Worm (Caenorhabditis elegans) whole organism, L4 larva: ENCODE results near the gene C29E4.11.
A peak's percentile ranks its signal among the peaks of the same experiment; 100 is the strongest.

Experiments used
- D1046.2 ChIP-seq: fragments of 200-800 bp; sonication (Bioruptor generic); IDR thresholded peaks from 2 replicates; pipeline ENCODE4 v1.3.6; 2022; ENCODE audit warnings: missing genetic modification characterization, missing compliant biosample characterization
- F10B5.3 ChIP-seq: sonication (generic microtip); optimal IDR thresholded peaks from 2 replicates; lab custom pipeline; 2016; ENCODE audit warnings: mild to moderate bottlenecking, missing genetic modification characterization, missing compliant biosample characterization
- F44E2.7 ChIP-seq: fragments of 200-800 bp; sonication (Bioruptor generic); IDR thresholded peaks from 2 replicates; pipeline ENCODE4 v2.1.2; 2022; ENCODE audit warnings: missing genetic modification characterization, missing compliant biosample characterization
- Y105C5A.15 ChIP-seq: fragments of 200-800 bp; sonication (Bioruptor generic); IDR thresholded peaks from 2 replicates; pipeline ENCODE4 v1.3.6; 2022; ENCODE audit warnings: missing genetic modification characterization, missing compliant biosample characterization
- Y48G9A.11 ChIP-seq: fragments of 200-800 bp; sonication (Bioruptor generic); IDR thresholded peaks from 2 replicates; pipeline ENCODE4 v1.3.6; 2022; ENCODE audit warnings: missing genetic modification reagents, missing genetic modification characterization, missing compliant biosample characterization
- Y75B8A.6 ChIP-seq: fragments of 200-800 bp; sonication (Bioruptor generic); IDR thresholded peaks from 2 replicates; pipeline ENCODE4 v1.3.6; 2022; ENCODE audit warnings: missing genetic modification reagents, missing genetic modification characterization, missing compliant biosample characterization
- ZK337.2 ChIP-seq: fragments of 200-800 bp; sonication (Bioruptor generic); IDR thresholded peaks from 2 replicates; pipeline ENCODE4 v1.3.6; 2022; ENCODE audit warnings: missing genetic modification reagents, missing genetic modification characterization, missing compliant biosample characterization
- ZK546.5 ChIP-seq, 2 experiments: sonication (generic microtip); optimal IDR thresholded peaks; 2 replicates each; lab custom pipeline; 2017; ENCODE audit warnings: missing biosample characterization in 2 of 2, missing genetic modification characterization in 2 of 2
- aha-1 ChIP-seq: fragments of 150-350 bp; peaks from one replicate; lab custom pipeline; 2014; ENCODE audit warnings: missing biosample characterization, missing genetic modification characterization
- ctbp-1 ChIP-seq: fragments of 200-800 bp; sonication (Bioruptor generic); IDR thresholded peaks from 2 replicates; pipeline ENCODE4 v1.3.6; 2022; ENCODE audit warnings: missing genetic modification reagents, missing genetic modification characterization, missing compliant biosample characterization
- daf-12 ChIP-seq: fragments of 150-350 bp; optimal IDR thresholded peaks from 2 replicates; lab custom pipeline; 2014; ENCODE audit warnings: missing biosample characterization, missing genetic modification reagents, missing genetic modification characterization
- daf-16 ChIP-seq, 3 experiments: sonication (generic microtip); optimal IDR thresholded peaks; 2 replicates each; lab custom pipeline; 2016 to 2017; ENCODE audit warnings: missing genetic modification characterization in 3 of 3, missing genetic modification reagents in 3 of 3, mild to moderate bottlenecking in 2 of 3, missing compliant biosample characterization in 2 of 3, missing biosample characterization in 1 of 3, moderate library complexity in 1 of 3
- daf-8 ChIP-seq: fragments of 200-800 bp; sonication (Bioruptor generic); IDR thresholded peaks from 2 replicates; pipeline ENCODE4 v1.3.6; 2022; ENCODE audit warnings: missing genetic modification characterization, missing compliant biosample characterization
- dmd-6 ChIP-seq: fragments of 200-800 bp; sonication (Bioruptor generic); IDR thresholded peaks from 2 replicates; pipeline ENCODE4 v1.3.6; 2022; ENCODE audit warnings: missing genetic modification reagents, missing genetic modification characterization, missing compliant biosample characterization
- dmd-8 ChIP-seq: fragments of 200-800 bp; sonication (Bioruptor generic); IDR thresholded peaks from 2 replicates; pipeline ENCODE4 v1.3.6; 2022; ENCODE audit warnings: missing genetic modification characterization, missing compliant biosample characterization
- duxl-1 ChIP-seq: sonication (generic microtip); optimal IDR thresholded peaks from 2 replicates; lab custom pipeline; 2016; ENCODE audit warnings: mild to moderate bottlenecking, missing genetic modification characterization, moderate library complexity, missing compliant biosample characterization; ENCODE audit not compliant: poor library complexity
- dve-1 ChIP-seq: sonication (generic microtip); optimal IDR thresholded peaks from 2 replicates; lab custom pipeline; 2017; ENCODE audit warnings: antibody characterized with exemption, mild to moderate bottlenecking, missing genetic modification characterization, missing compliant biosample characterization; ENCODE audit not compliant: insufficient read depth
- egl-27 ChIP-seq: sonication (generic microtip); optimal IDR thresholded peaks from 3 replicates; lab custom pipeline; 2017; ENCODE audit warnings: missing biosample characterization, missing genetic modification reagents, missing genetic modification characterization
- egl-43 ChIP-seq: fragments of 200-800 bp; sonication (Bioruptor generic); IDR thresholded peaks from 2 replicates; pipeline ENCODE4 v1.3.6; 2022; ENCODE audit warnings: missing genetic modification reagents, missing genetic modification characterization, missing compliant biosample characterization
- hmg-1.1 ChIP-seq: fragments of 200-800 bp; sonication (Bioruptor generic); IDR thresholded peaks from 2 replicates; pipeline ENCODE4 v1.3.6; 2022; ENCODE audit warnings: missing genetic modification reagents, missing genetic modification characterization, missing compliant biosample characterization
- jun-1 ChIP-seq: fragments of 150-350 bp; optimal IDR thresholded peaks from 2 replicates; lab custom pipeline; 2014; ENCODE audit warnings: missing biosample characterization, missing genetic modification reagents, missing genetic modification characterization
- lin-1 ChIP-seq: fragments of 200-800 bp; sonication (Bioruptor generic); IDR thresholded peaks from 2 replicates; pipeline ENCODE4 v1.3.6; 2022; ENCODE audit warnings: missing genetic modification reagents, missing genetic modification characterization, missing compliant biosample characterization
- lin-15B ChIP-seq: fragments of 150-350 bp; sonication (generic microtip); optimal IDR thresholded peaks from 3 replicates; lab custom pipeline; 2014; ENCODE audit warnings: missing biosample characterization, missing genetic modification characterization
- lsy-2 ChIP-seq, 2 experiments: fragments of 150-350 bp in 1 of 2; sonication (generic microtip) in 1 of 2; optimal IDR thresholded peaks; 2 replicates each; lab custom pipeline; 2014 to 2017; ENCODE audit warnings: missing biosample characterization in 2 of 2, missing genetic modification characterization in 2 of 2
- madf-5 ChIP-seq, 2 experiments: fragments of 200-800 bp; sonication (Bioruptor generic); IDR thresholded peaks; 2 replicates each; pipeline ENCODE4 v1.3.6; 2022; ENCODE audit warnings: missing compliant biosample characterization in 2 of 2, missing genetic modification characterization in 2 of 2
- mep-1 ChIP-seq: fragments of 150-350 bp; sonication (generic microtip); optimal IDR thresholded peaks from 3 replicates; lab custom pipeline; 2014; ENCODE audit warnings: missing biosample characterization, missing genetic modification characterization
- mes-2 ChIP-seq: sonication (generic microtip); optimal IDR thresholded peaks from 2 replicates; lab custom pipeline; 2016; ENCODE audit warnings: missing genotype, mild to moderate bottlenecking, missing genetic modification characterization, missing compliant biosample characterization; ENCODE audit not compliant: poor library complexity, severe bottlenecking
- nhr-102 ChIP-seq: sonication (generic microtip); optimal IDR thresholded peaks from 2 replicates; lab custom pipeline; 2016; ENCODE audit warnings: mild to moderate bottlenecking, missing genetic modification characterization, moderate library complexity, missing compliant biosample characterization
- nhr-237 ChIP-seq: sonication (generic microtip); optimal IDR thresholded peaks from 2 replicates; lab custom pipeline; 2017; ENCODE audit warnings: missing biosample characterization, missing genetic modification characterization
- nhr-28 ChIP-seq: fragments of 150-350 bp; optimal IDR thresholded peaks from 2 replicates; lab custom pipeline; 2014; ENCODE audit warnings: missing biosample characterization, missing genetic modification characterization
- nhr-48 ChIP-seq: sonication (generic microtip); optimal IDR thresholded peaks from 2 replicates; lab custom pipeline; 2016; ENCODE audit warnings: mild to moderate bottlenecking, missing genetic modification characterization, missing compliant biosample characterization
- nhr-6 ChIP-seq: fragments of 150-350 bp; optimal IDR thresholded peaks from 2 replicates; lab custom pipeline; 2014; ENCODE audit warnings: missing biosample characterization, missing genetic modification characterization
- pha-4 ChIP-seq, 2 experiments: fragments of 150-350 bp in 1 of 2; fragments of 200-800 bp in 1 of 2; sonication (Bioruptor generic) in 1 of 2; IDR thresholded peaks in 1 of 2; optimal IDR thresholded peaks in 1 of 2; 2 replicates each; pipeline versions ENCODE4 v1.3.6 to Lab custom; 2014 to 2022; ENCODE audit warnings: missing genetic modification characterization in 2 of 2, missing genetic modification reagents in 2 of 2, missing biosample characterization in 1 of 2, missing compliant biosample characterization in 1 of 2
- pqm-1 ChIP-seq: sonication (generic microtip); optimal IDR thresholded peaks from 2 replicates; lab custom pipeline; 2017; ENCODE audit warnings: missing biosample characterization, missing genetic modification characterization
- saeg-2 ChIP-seq: fragments of 200-800 bp; sonication (Bioruptor generic); IDR thresholded peaks from 2 replicates; pipeline ENCODE4 v1.3.6; 2022; ENCODE audit warnings: missing genetic modification reagents, missing genetic modification characterization, missing compliant biosample characterization
- set-16 ChIP-seq: fragments of 200-800 bp; sonication (Bioruptor generic); IDR thresholded peaks from 2 replicates; pipeline ENCODE4 v1.3.6; 2022; ENCODE audit warnings: missing genetic modification reagents, missing genetic modification characterization, missing compliant biosample characterization
- skn-1 ChIP-seq: fragments of 150-350 bp; optimal IDR thresholded peaks from 2 replicates; lab custom pipeline; 2014; ENCODE audit warnings: missing biosample characterization, missing genetic modification characterization
- snpc-1.2 ChIP-seq: fragments of 200-800 bp; sonication (Bioruptor generic); IDR thresholded peaks from 2 replicates; pipeline ENCODE4 v1.3.6; 2022; ENCODE audit warnings: missing genetic modification reagents, missing genetic modification characterization, missing compliant biosample characterization
- tag-97 ChIP-seq: fragments of 200-800 bp; sonication (Bioruptor generic); IDR thresholded peaks from 2 replicates; pipeline ENCODE4 v1.3.6; 2022; ENCODE audit warnings: missing genetic modification characterization, missing compliant biosample characterization
- unc-130 ChIP-seq: sonication (generic microtip); optimal IDR thresholded peaks from 2 replicates; lab custom pipeline; 2016; ENCODE audit warnings: missing genetic modification reagents, missing genetic modification characterization, missing compliant biosample characterization
- zip-2 ChIP-seq: fragments of 150-350 bp; optimal IDR thresholded peaks from 2 replicates; lab custom pipeline; 2014; ENCODE audit warnings: missing biosample characterization, missing genetic modification characterization
- ztf-11 ChIP-seq: fragments of 150-350 bp; optimal IDR thresholded peaks from 2 replicates; lab custom pipeline; 2014; ENCODE audit warnings: missing biosample characterization, missing genetic modification characterization
- ztf-7 ChIP-seq: fragments of 150-350 bp; optimal IDR thresholded peaks from 2 replicates; lab custom pipeline; 2014; ENCODE audit warnings: missing biosample characterization, missing genetic modification characterization

Gene C29E4.11

ce11 chrIII:7981938-7982337 lies 24.0 kb upstream of the C29E4.11 start:
- TF ChIP-seq snpc-1.2 (0 out of 2 replicates have a peak, but pooled peaks have one; percentile 8), Y105C5A.15 (GFP tag; lab: Robert Waterston, UW) (no peak), F44E2.7 (no peak), aha-1 (tag; lab: Kevin White, UChicago) (peak; percentile 11), set-16 (peak; percentile 64), D1046.2 (GFP tag; lab: Robert Waterston, UW) (peak; percentile 57; the same call in 1 of the 2 replicates), egl-27 (no peak)

ce11 chrIII:7981233-7981632 lies 23.3 kb upstream of the C29E4.11 start:
- peak; percentile 66 for TF ChIP-seq set-16
- TF ChIP-seq nhr-28 (tag; lab: Kevin White, UChicago), result no peak
- TF ChIP-seq ztf-11, result no peak
- no peak for TF ChIP-seq F10B5.3 (tag; lab: Kevin White, UChicago)
- no peak for TF ChIP-seq jun-1 (tag; lab: Kevin White, UChicago)

- TF ChIP-seq nhr-237 (tag; lab: Kevin White, UChicago) (no peak), egl-43 (GFP tag; lab: Robert Waterston, UW) (0 out of 2 replicates have a peak, but pooled peaks have one; percentile 16), nhr-28 (tag; lab: Kevin White, UChicago) (no peak), Y105C5A.15 (GFP tag; lab: Robert Waterston, UW) (no peak)
These were observed 21.7 kb upstream of the C29E4.11 start, which contains the start of gene clp-1 for ce11 chrIII:7979659-7980058. TSS of gene clp-1 (plus strand) at chrIII:7979959.

- TF ChIP-seq nhr-102, result no peak
- TF ChIP-seq zip-2 (tag; lab: Kevin White, UChicago), result no peak
- peak in 1 of 2 experiments; percentile 44 for TF ChIP-seq lsy-2 (tag; optimal IDR thresholded peaks at IDR 0.05; lab: Kevin White, UChicago)
- TF ChIP-seq lin-15B (tag; lab: Kevin White, UChicago), result no peak
- TF ChIP-seq mep-1, result peak; percentile 46
- no peak for TF ChIP-seq set-16
- no peak for TF ChIP-seq D1046.2 (GFP tag; lab: Robert Waterston, UW)
- TF ChIP-seq Y105C5A.15 (GFP tag; lab: Robert Waterston, UW), result no peak
- peak; percentile 60 for TF ChIP-seq nhr-6 (tag; lab: Kevin White, UChicago)
- TF ChIP-seq jun-1 (tag; lab: Kevin White, UChicago), result peak; percentile 6
- no peak for TF ChIP-seq Y75B8A.6 (GFP tag; lab: Robert Waterston, UW)
- no peak for TF ChIP-seq pqm-1 (tag; lab: Kevin White, UChicago)
- TF ChIP-seq daf-12, result no peak
- TF ChIP-seq mes-2 (tag; lab: Kevin White, UChicago), result peak; percentile 26
- peak in 1 of 2 experiments; percentile 23 for TF ChIP-seq daf-16 (GFP tag; optimal IDR thresholded peaks at IDR 0.05; lab: Kevin White, UChicago)
- TF ChIP-seq daf-16 (tag; optimal IDR thresholded peaks at IDR 0.05; lab: Kevin White, UChicago), result peak; percentile 92
- no peak for TF ChIP-seq ctbp-1 (GFP tag; lab: Robert Waterston, UW)
- TF ChIP-seq nhr-48 (tag; lab: Kevin White, UChicago), result no peak
- TF ChIP-seq ZK546.5 (tag; optimal IDR thresholded peaks at IDR 0.05; lab: Kevin White, UChicago), result no peak
- no peak; the same call in 1 of the 2 replicates for TF ChIP-seq dmd-6 (GFP tag; lab: Robert Waterston, UW)
- no peak for TF ChIP-seq snpc-1.2
- TF ChIP-seq unc-130 (GFP tag; lab: Kevin White, UChicago), result no peak
- TF ChIP-seq ztf-7 (tag; lab: Kevin White, UChicago), result peak; percentile 16
- no peak for TF ChIP-seq egl-27
- TF ChIP-seq madf-5 (GFP tag; IDR thresholded peaks at IDR 0.05; lab: Robert Waterston, UW), result no peak
- no peak for TF ChIP-seq ztf-11
- no peak for TF ChIP-seq saeg-2
- TF ChIP-seq Y48G9A.11 (GFP tag; lab: Robert Waterston, UW), result no peak
- TF ChIP-seq dve-1 (tag; lab: Kevin White, UChicago), result peak; percentile 62
- no peak for TF ChIP-seq duxl-1 (tag; lab: Kevin White, UChicago)
- no peak for TF ChIP-seq F10B5.3 (tag; lab: Kevin White, UChicago)
- no peak for TF ChIP-seq lin-1 (GFP tag; lab: Robert Waterston, UW)
- peak; percentile 54 for TF ChIP-seq hmg-1.1
- TF ChIP-seq daf-8, result no peak
- no peak for TF ChIP-seq ZK337.2 (GFP tag; lab: Robert Waterston, UW)
- TF ChIP-seq tag-97 (GFP tag; lab: Robert Waterston, UW), result no peak
- no peak for TF ChIP-seq pha-4 (GFP tag; IDR thresholded peaks at IDR 0.05; lab: Robert Waterston, UW)
- TF ChIP-seq pha-4 (tag; optimal IDR thresholded peaks at IDR 0.05; lab: Kevin White, UChicago), result peak; percentile 64
- TF ChIP-seq dmd-8 (GFP tag; lab: Robert Waterston, UW), result no peak
- no peak for TF ChIP-seq skn-1
These were observed 20.8 kb upstream of the C29E4.11 start for ce11 chrIII:7978723-7979122.
